Fruit fly (Drosophila melanogaster): ENCODE data around the gene CG6766.
"Not testable (repeated sequence)": the region's sequence is repeated elsewhere in the genome, so short reads cannot be mapped to it uniquely, and the experiment has no call there.

CG6766 gene

dm6 chr2L:12002051-12002450, 38.4 kb downstream of the CG6766 start, which contains the start of gene Hacd1:
Gene Hacd1 (minus strand): TSS chr2L:12002266.
- TF ChIP-seq CG33017 (tag; optimal IDR thresholded peaks at IDR 0.05) (peak; percentile 17), pad (GFP tag; optimal IDR thresholded peaks at IDR 0.05) (no peak), CG12768 (GFP tag; optimal IDR thresholded peaks at IDR 0.05) (peak; percentile 70), CG7045 (GFP tag; optimal IDR thresholded peaks at IDR 0.05) (peak; percentile 41), CG11617 (GFP tag; optimal IDR thresholded peaks at IDR 0.05) (no peak), CG1620 (GFP tag; optimal IDR thresholded peaks at IDR 0.05) (no peak), cic (GFP tag; optimal IDR thresholded peaks at IDR 0.05) (peak; percentile 69), kay (GFP tag; ENCODE audit: borderline replicate concordance) (no peak), toe (GFP tag; optimal IDR thresholded peaks at IDR 0.05) (no peak), Mnt (GFP tag; optimal IDR thresholded peaks at IDR 0.05) (peak; percentile 5), Hr96 (GFP tag; optimal IDR thresholded peaks at IDR 0.05) (no peak), bab1 (GFP tag; optimal IDR thresholded peaks at IDR 0.05) (peak; percentile 38), Crg-1 (GFP tag; optimal IDR thresholded peaks at IDR 0.05) (no peak), Clk (GFP tag; optimal IDR thresholded peaks at IDR 0.05) (no peak), ovo (GFP tag; optimal IDR thresholded peaks at IDR 0.05) (no peak), cnc (optimal IDR thresholded peaks at IDR 0.05) (no peak), CG14711 (tag; optimal IDR thresholded peaks at IDR 0.05) (no peak), CG5204 (GFP tag; optimal IDR thresholded peaks at IDR 0.05) (no peak), tj (GFP tag; optimal IDR thresholded peaks at IDR 0.05) (no peak), CG7101 (tag; optimal IDR thresholded peaks at IDR 0.05) (no peak)

dm6 chr2L:12001132-12001531, 39.4 kb downstream of the CG6766 start:
- TF ChIP-seq Clk (GFP tag; optimal IDR thresholded peaks at IDR 0.05) (no peak), CG12768 (GFP tag; optimal IDR thresholded peaks at IDR 0.05) (peak; percentile 58), tj (GFP tag; optimal IDR thresholded peaks at IDR 0.05) (peak; percentile 42)

- TF ChIP-seq Crg-1, pad, CG11617 (GFP tag; optimal IDR thresholded peaks at IDR 0.05): not testable (repeated sequence)
Observed at dm6 chr2L:11999240-11999704, 41.2 kb downstream of the CG6766 start, which contains the start of the genes CG18787 and Nfs1. Gene CG18787 (minus strand): TSS chr2L:11999340. Gene Nfs1 (plus strand): TSS chr2L:11999654.

dm6 chr2L:11996509-11996908, 44.0 kb downstream of the CG6766 start, which contains the start of gene Ada1-1:
Gene Ada1-1 (plus strand): TSS chr2L:11996809.
- TF ChIP-seq toe, ovo, CG12768 (GFP tag; optimal IDR thresholded peaks at IDR 0.05): not testable (repeated sequence)

dm6 chr2L:11995332-11995790, 45.1 kb downstream of the CG6766 start, which contains the start of the genes CG18789 and Qtzl:
Gene CG18789 (minus strand): TSS chr2L:11995432.
Gene Qtzl (plus strand): TSS chr2L:11995740.
- not testable (repeated sequence) for TF ChIP-seq CG7045, bab1, toe (GFP tag; optimal IDR thresholded peaks at IDR 0.05)

dm6 chr2L:11992602-11993001, 47.9 kb downstream of the CG6766 start, which contains the start of gene Ada1-2:
Gene Ada1-2 (plus strand): TSS chr2L:11992902.
- TF ChIP-seq CG5204, tj, toe (GFP tag; optimal IDR thresholded peaks at IDR 0.05): not testable (repeated sequence)

- TF ChIP-seq kay (GFP tag; ENCODE audit: borderline replicate concordance) (no peak), CG1620 (GFP tag; optimal IDR thresholded peaks at IDR 0.05) (no peak), CG14711 (tag; optimal IDR thresholded peaks at IDR 0.05) (peak; percentile 89), CG33017 (tag; optimal IDR thresholded peaks at IDR 0.05) (no peak), CG11617 (GFP tag; optimal IDR thresholded peaks at IDR 0.05) (peak; percentile 3)
Observed at dm6 chr2L:11990458-11991065, 49.9 kb downstream of the CG6766 start, which contains the start of gene escl. Gene escl (plus strand): TSS chr2L:11990927.

- TF ChIP-seq CG11617 (GFP tag; optimal IDR thresholded peaks at IDR 0.05) (no peak), Clk (GFP tag; optimal IDR thresholded peaks at IDR 0.05) (no peak), toe (GFP tag; optimal IDR thresholded peaks at IDR 0.05) (no peak), CG1620 (GFP tag; optimal IDR thresholded peaks at IDR 0.05) (no peak), CG33017 (tag; optimal IDR thresholded peaks at IDR 0.05) (no peak), CG12768 (GFP tag; optimal IDR thresholded peaks at IDR 0.05) (no peak), ovo (GFP tag; optimal IDR thresholded peaks at IDR 0.05) (no peak), CG14711 (tag; optimal IDR thresholded peaks at IDR 0.05) (no peak), CG7101 (tag; optimal IDR thresholded peaks at IDR 0.05) (no peak), Hr96 (GFP tag; optimal IDR thresholded peaks at IDR 0.05) (no peak)
Observed at dm6 chr2L:11989729-11990128, 50.8 kb downstream of the CG6766 start, which contains the start of the genes zuc and dgt2. Gene zuc (minus strand): TSS chr2L:11989882. Gene dgt2 (plus strand): TSS chr2L:11989936.
